Worm (Caenorhabditis elegans) whole organism, midembryonic: ENCODE measurements around the gene athp-3.
A peak's percentile ranks its signal among the peaks of the same experiment; 100 is the strongest.

Source experiments
- T22C8.4 ChIP-seq: fragments of 200-800 bp; sonication (Bioruptor generic); IDR thresholded peaks from 2 replicates; pipeline ENCODE4 v1.3.6; 2022; ENCODE audit warnings: missing genetic modification characterization, missing compliant biosample characterization
- cog-1 ChIP-seq: sonication (generic microtip); optimal IDR thresholded peaks from 2 replicates; lab custom pipeline; 2016; ENCODE audit warnings: missing genetic modification characterization, missing compliant biosample characterization
- flt-1 ChIP-seq: fragments of 200-800 bp; sonication (Bioruptor generic); IDR thresholded peaks from 2 replicates; pipeline ENCODE4 v1.3.6; 2022; ENCODE audit warnings: missing genetic modification characterization, missing compliant biosample characterization
- klf-2 ChIP-seq: fragments of 200-800 bp; sonication (Bioruptor generic); conservative IDR thresholded peaks from 2 replicates; pipeline ENCODE4 v1.3.6; 2022; ENCODE audit warnings: missing genetic modification reagents, missing genetic modification characterization, missing compliant biosample characterization
- med-1 ChIP-seq: sonication (generic microtip); optimal IDR thresholded peaks from 2 replicates; lab custom pipeline; 2017; ENCODE audit warnings: missing genetic modification characterization, mild to moderate bottlenecking, missing compliant biosample characterization, antibody characterized with exemption, missing genetic modification reagents; ENCODE audit not compliant: insufficient read depth
- ref-1 ChIP-seq: fragments of 200-800 bp; sonication (Bioruptor generic); conservative IDR thresholded peaks from 2 replicates; pipeline ENCODE4 v1.3.6; 2022; ENCODE audit warnings: missing genetic modification reagents, missing genetic modification characterization, missing compliant biosample characterization
- tab-1 ChIP-seq: fragments of 200-800 bp; sonication (Bioruptor generic); IDR thresholded peaks from 2 replicates; pipeline ENCODE4 v1.3.6; 2022; ENCODE audit warnings: missing genetic modification characterization, missing compliant biosample characterization
- ztf-23 ChIP-seq: fragments of 200-800 bp; sonication (Bioruptor generic); IDR thresholded peaks from 2 replicates; pipeline ENCODE4 v1.3.6; 2022; ENCODE audit warnings: missing genetic modification reagents, missing genetic modification characterization, missing compliant biosample characterization
- ztf-29 ChIP-seq: fragments of 200-800 bp; sonication (Bioruptor generic); IDR thresholded peaks from 2 replicates; pipeline ENCODE4 v1.3.6; 2022; ENCODE audit warnings: missing genetic modification reagents, missing genetic modification characterization, missing compliant biosample characterization

athp-3 gene

DNA sequence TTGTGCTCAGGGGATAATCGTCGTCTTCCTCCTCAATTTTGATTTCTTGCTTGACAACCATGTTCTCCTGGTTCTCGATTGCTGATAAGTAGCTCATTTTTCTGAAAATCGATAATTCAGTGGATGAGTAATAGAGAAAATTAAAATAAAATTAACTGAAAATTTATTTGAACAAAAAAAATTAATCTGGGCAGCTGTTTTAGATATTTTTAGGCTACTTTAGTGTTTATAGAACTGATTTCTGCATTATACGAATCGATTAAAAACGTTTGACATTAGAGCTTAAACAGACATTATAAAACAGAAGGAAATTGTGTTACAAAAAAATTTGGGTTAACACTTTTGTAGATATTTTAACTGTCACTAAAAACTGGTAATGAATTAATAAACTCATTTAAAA, at the start of gene athp-3:
Gene athp-3 (minus strand): TSS at position 101 of the 400 bp plus-strand sequence.
- TF ChIP-seq flt-1 (GFP tag; lab: Robert Waterston, UW) (no peak), med-1 (GFP tag; lab: Kevin White, UChicago) (no peak), tab-1 (GFP tag; lab: Robert Waterston, UW) (no peak), T22C8.4 (GFP tag; lab: Robert Waterston, UW) (no peak), cog-1 (tag; lab: Kevin White, UChicago) (no peak), klf-2 (GFP tag; lab: Robert Waterston, UW) (no peak), ref-1 (GFP tag; lab: Robert Waterston, UW) (no peak), ztf-29 (no peak), ztf-23 (GFP tag; lab: Robert Waterston, UW) (no peak)

ce11 chrIV:17096168-17096567, 48.0 kb upstream of the athp-3 start, which contains the start of gene Y116A8C.27:
Y116A8C.27 (minus strand) TSS chrIV:17096268.
- TF ChIP-seq tab-1 (GFP tag; lab: Robert Waterston, UW), result no peak
- no peak for TF ChIP-seq T22C8.4 (GFP tag; lab: Robert Waterston, UW)
- TF ChIP-seq cog-1 (tag; lab: Kevin White, UChicago), result no peak
- TF ChIP-seq ztf-23 (GFP tag; lab: Robert Waterston, UW), result no peak
- no peak for TF ChIP-seq ref-1 (GFP tag; lab: Robert Waterston, UW)
- no peak for TF ChIP-seq ztf-29

- TF ChIP-seq med-1 (GFP tag; lab: Kevin White, UChicago) (no peak), ztf-29 (no peak), flt-1 (GFP tag; lab: Robert Waterston, UW) (no peak), T22C8.4 (GFP tag; lab: Robert Waterston, UW) (no peak), ztf-23 (GFP tag; lab: Robert Waterston, UW) (no peak), cog-1 (tag; lab: Kevin White, UChicago) (no peak), ref-1 (GFP tag; lab: Robert Waterston, UW) (no peak), tab-1 (GFP tag; lab: Robert Waterston, UW) (no peak), klf-2 (GFP tag; lab: Robert Waterston, UW) (no peak)
Measured at ce11 chrIV:17093701-17094100, 45.5 kb upstream of the athp-3 start, which contains the start of gene Y116A8C.29. Y116A8C.29 (plus strand) TSS chrIV:17094028.

DNA sequence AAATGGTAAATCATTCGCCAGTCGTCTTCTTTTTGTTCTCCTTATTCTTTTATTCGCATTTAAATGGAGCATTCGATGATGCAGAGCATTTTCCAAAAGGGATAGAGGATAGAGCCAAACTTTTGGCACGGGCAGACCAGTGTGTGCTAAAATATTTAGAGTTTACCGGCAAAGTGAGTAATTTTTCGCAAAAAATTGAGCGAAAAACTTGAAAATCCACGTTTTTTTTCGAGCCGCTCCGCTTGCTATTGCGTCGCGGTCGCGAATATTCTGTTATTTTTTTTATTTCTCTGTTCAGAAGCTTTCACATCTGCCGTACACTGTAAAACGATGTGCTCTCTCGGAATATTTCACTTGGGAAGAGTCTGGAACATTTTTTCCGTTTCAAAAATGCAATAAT, 40.7 kb upstream of the athp-3 start, which contains the start of gene Y116A8C.43:
Gene Y116A8C.43 (plus strand): TSS at position 3 of the 400 bp plus-strand sequence.
- TF ChIP-seq ztf-29 (no peak), tab-1 (GFP tag; lab: Robert Waterston, UW) (no peak), flt-1 (GFP tag; lab: Robert Waterston, UW) (no peak), cog-1 (tag; lab: Kevin White, UChicago) (no peak), klf-2 (GFP tag; lab: Robert Waterston, UW) (no peak), ref-1 (GFP tag; lab: Robert Waterston, UW) (no peak), ztf-23 (GFP tag; lab: Robert Waterston, UW) (no peak), T22C8.4 (GFP tag; lab: Robert Waterston, UW) (no peak), med-1 (GFP tag; lab: Kevin White, UChicago) (no peak)

ce11 chrIV:17087384-17088099, 39.4 kb upstream of the athp-3 start, which contains the start of the genes snx-13 and snr-1:
snx-13 (minus strand) TSS chrIV:17087438.
snr-1 (plus strand) TSS chrIV:17088049.
- no peak; the same call in 1 of the 2 replicates for TF ChIP-seq ref-1 (GFP tag; lab: Robert Waterston, UW)
- TF ChIP-seq flt-1 (GFP tag; lab: Robert Waterston, UW), result peak; percentile 89
- TF ChIP-seq T22C8.4 (GFP tag; lab: Robert Waterston, UW), result peak; percentile 70; the same call in 1 of the 2 replicates
- peak; percentile 70 for TF ChIP-seq ztf-29
- TF ChIP-seq tab-1 (GFP tag; lab: Robert Waterston, UW), result peak; percentile 77
- TF ChIP-seq klf-2 (GFP tag; lab: Robert Waterston, UW), result peak; percentile 81
- TF ChIP-seq med-1 (GFP tag; lab: Kevin White, UChicago), result no peak
- peak; percentile 94 for TF ChIP-seq ztf-23 (GFP tag; lab: Robert Waterston, UW)
- peak; percentile 97 for TF ChIP-seq cog-1 (tag; lab: Kevin White, UChicago)

ce11 chrIV:17084839-17085238, 36.7 kb upstream of the athp-3 start:
- TF ChIP-seq T22C8.4 (GFP tag; lab: Robert Waterston, UW) (no peak), flt-1 (GFP tag; lab: Robert Waterston, UW) (no peak), tab-1 (GFP tag; lab: Robert Waterston, UW) (no peak), ztf-23 (GFP tag; lab: Robert Waterston, UW) (no peak), klf-2 (GFP tag; lab: Robert Waterston, UW) (no peak), ref-1 (GFP tag; lab: Robert Waterston, UW) (no peak), ztf-29 (no peak), cog-1 (tag; lab: Kevin White, UChicago) (no peak), med-1 (GFP tag; lab: Kevin White, UChicago) (no peak)

- TF ChIP-seq klf-2 (GFP tag; lab: Robert Waterston, UW) (no peak), cog-1 (tag; lab: Kevin White, UChicago) (no peak), ztf-23 (GFP tag; lab: Robert Waterston, UW) (no peak), T22C8.4 (GFP tag; lab: Robert Waterston, UW) (no peak), tab-1 (GFP tag; lab: Robert Waterston, UW) (no peak), flt-1 (GFP tag; lab: Robert Waterston, UW) (no peak), ref-1 (GFP tag; lab: Robert Waterston, UW) (no peak), med-1 (GFP tag; lab: Kevin White, UChicago) (no peak), ztf-29 (no peak)
Measured at ce11 chrIV:17084317-17084716, 36.2 kb upstream of the athp-3 start.

ce11 chrIV:17078649-17079048, 30.5 kb upstream of the athp-3 start, which contains the start of gene Y116A8C.25:
Y116A8C.25 (minus strand) TSS chrIV:17078749.
- no peak for TF ChIP-seq cog-1 (tag; lab: Kevin White, UChicago)
- no peak for TF ChIP-seq flt-1 (GFP tag; lab: Robert Waterston, UW)
- no peak for TF ChIP-seq ref-1 (GFP tag; lab: Robert Waterston, UW)
- TF ChIP-seq med-1 (GFP tag; lab: Kevin White, UChicago), result no peak
- TF ChIP-seq klf-2 (GFP tag; lab: Robert Waterston, UW), result no peak
- no peak for TF ChIP-seq ztf-29
- no peak for TF ChIP-seq T22C8.4 (GFP tag; lab: Robert Waterston, UW)
- TF ChIP-seq tab-1 (GFP tag; lab: Robert Waterston, UW), result no peak
- no peak for TF ChIP-seq ztf-23 (GFP tag; lab: Robert Waterston, UW)
